Worm (Caenorhabditis elegans) whole organism, late embryonic: ENCODE measurements around the gene W02D7.4.

Source experiments
- C38D4.7 ChIP-seq: fragments of 200-800 bp; sonication (Bioruptor generic); optimal IDR thresholded peaks from 2 replicates; lab custom pipeline; 2018; ENCODE audit warnings: mild to moderate bottlenecking, missing genetic modification characterization, moderate library complexity, missing compliant biosample characterization
- T23F11.4 ChIP-seq: fragments of 200-800 bp; sonication (Bioruptor generic); optimal IDR thresholded peaks from 2 replicates; lab custom pipeline; 2018; ENCODE audit warnings: mild to moderate bottlenecking, missing genetic modification characterization, missing compliant biosample characterization
- Y22D7AL.16 ChIP-seq: sonication (generic microtip); optimal IDR thresholded peaks from 2 replicates; lab custom pipeline; 2016; ENCODE audit warnings: missing genetic modification characterization, missing compliant biosample characterization
- ceh-14 ChIP-seq: sonication (generic microtip); optimal IDR thresholded peaks from 2 replicates; lab custom pipeline; 2016; ENCODE audit warnings: missing genotype, missing genetic modification characterization, missing compliant biosample characterization
- ceh-19 ChIP-seq: fragments of 200-800 bp; sonication (Bioruptor generic); optimal IDR thresholded peaks from 2 replicates; lab custom pipeline; 2018; ENCODE audit warnings: mild to moderate bottlenecking, missing genetic modification characterization, missing compliant biosample characterization
- ceh-2 ChIP-seq: sonication (generic microtip); optimal IDR thresholded peaks from 2 replicates; lab custom pipeline; 2016; ENCODE audit warnings: missing genotype, missing genetic modification characterization, missing compliant biosample characterization
- ceh-22 ChIP-seq: sonication (generic microtip); optimal IDR thresholded peaks from 2 replicates; lab custom pipeline; 2017; ENCODE audit warnings: missing biosample characterization, missing genetic modification characterization
- ceh-24 ChIP-seq: sonication (generic microtip); optimal IDR thresholded peaks from 2 replicates; lab custom pipeline; 2016; ENCODE audit warnings: mild to moderate bottlenecking, missing genetic modification characterization, missing compliant biosample characterization
- ceh-30 ChIP-seq: fragments of 150-350 bp; optimal IDR thresholded peaks from 2 replicates; lab custom pipeline; 2014; ENCODE audit warnings: missing biosample characterization, missing genetic modification characterization
- ceh-31 ChIP-seq: sonication (generic microtip); optimal IDR thresholded peaks from 2 replicates; lab custom pipeline; 2016; ENCODE audit warnings: missing genetic modification characterization, missing compliant biosample characterization
- ceh-34 ChIP-seq: sonication (generic microtip); optimal IDR thresholded peaks from 2 replicates; lab custom pipeline; 2016; ENCODE audit warnings: mild to moderate bottlenecking, missing genetic modification characterization, missing compliant biosample characterization
- ceh-45 ChIP-seq: fragments of 200-800 bp; sonication (Bioruptor generic); IDR thresholded peaks from 2 replicates; pipeline ENCODE4 v1.3.6; 2022; ENCODE audit warnings: missing genetic modification reagents, missing genetic modification characterization, missing compliant biosample characterization
- ceh-6 ChIP-seq: fragments of 200-800 bp; sonication (Bioruptor generic); optimal IDR thresholded peaks from 2 replicates; lab custom pipeline; 2018; ENCODE audit warnings: mild to moderate bottlenecking, missing genetic modification characterization, missing compliant biosample characterization
- ceh-9 ChIP-seq: sonication (generic microtip); optimal IDR thresholded peaks from 2 replicates; lab custom pipeline; 2016; ENCODE audit warnings: mild to moderate bottlenecking, missing genetic modification characterization, inconsistent platforms, missing compliant biosample characterization
- che-1 ChIP-seq: sonication (generic microtip); optimal IDR thresholded peaks from 2 replicates; lab custom pipeline; 2016; ENCODE audit warnings: mild to moderate bottlenecking, missing genetic modification characterization, missing compliant biosample characterization
- dmd-4 ChIP-seq: sonication (generic microtip); optimal IDR thresholded peaks from 2 replicates; lab custom pipeline; 2016; ENCODE audit warnings: borderline replicate concordance, missing genetic modification characterization, missing compliant biosample characterization
- elt-2 ChIP-seq: sonication (generic microtip); optimal IDR thresholded peaks from 2 replicates; lab custom pipeline; 2016; ENCODE audit warnings: missing genetic modification reagents, missing genetic modification characterization, missing compliant biosample characterization
- ets-4 ChIP-seq: sonication (generic microtip); optimal IDR thresholded peaks from 2 replicates; lab custom pipeline; 2016; ENCODE audit warnings: missing genetic modification characterization, missing compliant biosample characterization
- eyg-1 ChIP-seq: sonication (generic microtip); optimal IDR thresholded peaks from 2 replicates; lab custom pipeline; 2016; ENCODE audit warnings: missing genotype, missing genetic modification characterization, missing compliant biosample characterization
- fax-1 ChIP-seq: sonication (generic microtip); optimal IDR thresholded peaks from 2 replicates; lab custom pipeline; 2016; ENCODE audit warnings: missing genotype, missing genetic modification characterization, missing compliant biosample characterization
- fkh-10 ChIP-seq: fragments of 150-350 bp; optimal IDR thresholded peaks from 2 replicates; lab custom pipeline; 2014; ENCODE audit warnings: missing biosample characterization, missing genetic modification reagents, missing genetic modification characterization
- fkh-6 ChIP-seq: sonication (generic microtip); optimal IDR thresholded peaks from 2 replicates; lab custom pipeline; 2016; ENCODE audit warnings: missing genetic modification characterization, missing compliant biosample characterization
- hlh-13 ChIP-seq: fragments of 200-800 bp; sonication (Bioruptor generic); optimal IDR thresholded peaks from 2 replicates; lab custom pipeline; 2018; ENCODE audit warnings: mild to moderate bottlenecking, missing genetic modification characterization, missing compliant biosample characterization
- hlh-15 ChIP-seq: sonication (generic microtip); optimal IDR thresholded peaks from 2 replicates; lab custom pipeline; 2016; ENCODE audit warnings: missing genetic modification characterization, missing compliant biosample characterization
- hlh-6 ChIP-seq: sonication (generic microtip); optimal IDR thresholded peaks from 2 replicates; lab custom pipeline; 2016; ENCODE audit warnings: missing genotype, missing genetic modification characterization, missing compliant biosample characterization
- hlh-8 ChIP-seq: sonication (generic microtip); optimal IDR thresholded peaks from 2 replicates; lab custom pipeline; 2016; ENCODE audit warnings: missing genotype, missing genetic modification characterization, missing compliant biosample characterization
- lim-6 ChIP-seq: sonication (generic microtip); optimal IDR thresholded peaks from 2 replicates; lab custom pipeline; 2016; ENCODE audit warnings: missing genetic modification characterization, missing compliant biosample characterization
- lin-11 ChIP-seq: fragments of 200-800 bp; sonication (Bioruptor generic); optimal IDR thresholded peaks from 2 replicates; lab custom pipeline; 2018; ENCODE audit warnings: mild to moderate bottlenecking, missing genetic modification characterization, missing compliant biosample characterization
- mec-3 ChIP-seq: sonication (generic microtip); optimal IDR thresholded peaks from 2 replicates; lab custom pipeline; 2016; ENCODE audit warnings: borderline replicate concordance, missing genetic modification characterization, missing compliant biosample characterization
- npax-4 ChIP-seq: sonication (generic microtip); optimal IDR thresholded peaks from 2 replicates; lab custom pipeline; 2016; ENCODE audit warnings: missing genetic modification characterization, missing compliant biosample characterization
- pag-3 ChIP-seq: sonication (generic microtip); optimal IDR thresholded peaks from 2 replicates; lab custom pipeline; 2016; ENCODE audit warnings: missing compliant biosample characterization, missing genetic modification characterization, borderline replicate concordance
- pat-9 ChIP-seq: fragments of 200-800 bp; sonication (Bioruptor generic); optimal IDR thresholded peaks from 2 replicates; lab custom pipeline; 2018; ENCODE audit warnings: mild to moderate bottlenecking, missing genetic modification characterization, moderate library complexity, missing compliant biosample characterization
- pax-1 ChIP-seq: fragments of 150-350 bp; optimal IDR thresholded peaks from 2 replicates; lab custom pipeline; 2014; ENCODE audit warnings: missing biosample characterization, missing genetic modification characterization
- pha-4 ChIP-seq: fragments of 150-350 bp; optimal IDR thresholded peaks from 2 replicates; lab custom pipeline; 2018; ENCODE audit warnings: missing biosample characterization, missing genetic modification reagents, missing genetic modification characterization
- pqm-1 ChIP-seq: sonication (generic microtip); optimal IDR thresholded peaks from 2 replicates; lab custom pipeline; 2016; ENCODE audit warnings: missing genetic modification characterization, missing compliant biosample characterization
- pros-1 ChIP-seq: fragments of 150-350 bp; optimal IDR thresholded peaks from 2 replicates; lab custom pipeline; 2014; ENCODE audit warnings: missing biosample characterization, missing genetic modification reagents, missing genetic modification characterization
- sdc-2 ChIP-seq: sonication (generic microtip); optimal IDR thresholded peaks from 2 replicates; lab custom pipeline; 2016; ENCODE audit warnings: missing genotype, missing genetic modification characterization, missing compliant biosample characterization
- sox-2 ChIP-seq: fragments of 200-800 bp; sonication (Bioruptor generic); IDR thresholded peaks from 2 replicates; pipeline ENCODE4 v1.3.6; 2022; ENCODE audit warnings: missing genetic modification reagents, missing genetic modification characterization, missing compliant biosample characterization
- sox-4 ChIP-seq: sonication (generic microtip); optimal IDR thresholded peaks from 2 replicates; lab custom pipeline; 2017; ENCODE audit warnings: mild to moderate bottlenecking, missing genetic modification characterization, inconsistent platforms, missing compliant biosample characterization
- tbx-7 ChIP-seq: sonication (generic microtip); optimal IDR thresholded peaks from 2 replicates; lab custom pipeline; 2016; ENCODE audit warnings: missing genotype, missing genetic modification characterization, missing compliant biosample characterization
- unc-3 ChIP-seq, 2 experiments: fragments of 200-800 bp in 1 of 2; sonication (Bioruptor generic) in 1 of 2; sonication (generic microtip) in 1 of 2; conservative IDR thresholded peaks in 1 of 2; optimal IDR thresholded peaks in 1 of 2; 2 replicates each; pipeline versions ENCODE4 v1.3.6 to Lab custom; 2016 to 2022; ENCODE audit warnings: missing compliant biosample characterization in 2 of 2, missing genetic modification characterization in 2 of 2, missing genetic modification reagents in 1 of 2
- unc-42 ChIP-seq: sonication (generic microtip); optimal IDR thresholded peaks from 2 replicates; lab custom pipeline; 2016; ENCODE audit warnings: missing genotype, missing genetic modification characterization, missing compliant biosample characterization
- zip-5 ChIP-seq: sonication (generic microtip); optimal IDR thresholded peaks from 2 replicates; lab custom pipeline; 2016; ENCODE audit warnings: missing genetic modification characterization, missing compliant biosample characterization
- ztf-16 ChIP-seq: sonication (generic microtip); optimal IDR thresholded peaks from 2 replicates; lab custom pipeline; 2017; ENCODE audit warnings: missing genetic modification characterization, missing compliant biosample characterization

The W02D7.4 gene

DNA sequence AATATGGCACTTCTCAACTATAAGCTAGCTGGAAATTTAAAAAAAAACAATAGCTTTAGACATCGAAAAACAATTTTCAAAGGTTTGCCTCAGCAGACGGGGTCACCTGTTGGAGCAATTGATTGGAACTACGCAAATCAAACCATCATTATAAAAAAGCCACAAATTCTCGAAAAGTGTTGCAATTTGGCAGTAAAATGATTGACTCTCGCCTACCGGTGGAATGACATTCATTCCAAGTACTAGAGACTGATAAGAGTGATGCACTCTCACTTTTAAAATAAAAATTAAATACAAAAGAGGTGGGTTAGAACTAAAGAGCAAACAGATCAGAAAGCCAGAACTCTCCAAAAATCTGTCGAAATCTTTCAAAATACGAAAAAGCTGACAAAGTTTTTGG, 11.9 kb downstream of the W02D7.4 start:
- TF ChIP-seq ceh-9 (tag; lab: Kevin White, UChicago) (no peak), pag-3 (no peak), tbx-7 (no peak), pha-4 (tag; lab: Kevin White, UChicago) (no peak), ztf-16 (tag; lab: Kevin White, UChicago) (no peak), unc-42 (tag; lab: Kevin White, UChicago) (no peak), pqm-1 (tag; lab: Kevin White, UChicago) (no peak)

DNA sequence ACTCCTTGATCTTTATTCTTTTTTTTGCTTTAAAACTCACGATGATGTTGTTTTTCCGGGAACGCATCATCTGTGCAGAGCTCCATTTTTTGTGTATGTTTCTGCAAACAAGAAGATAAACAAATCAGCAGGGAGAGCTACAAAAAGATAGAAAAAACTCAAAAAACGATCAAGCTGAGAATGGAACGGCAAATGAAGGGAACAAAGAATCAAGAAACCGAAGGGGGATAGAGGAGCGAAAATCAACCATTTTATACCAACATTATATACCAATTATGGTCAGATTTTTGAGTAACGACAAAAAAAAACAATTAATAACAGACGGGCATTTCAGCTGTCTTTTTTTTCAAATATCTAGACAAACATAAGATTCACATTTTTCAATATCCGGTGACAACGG, 12.6 kb downstream of the W02D7.4 start, which contains the start of gene slc-17.5:
Gene slc-17.5, minus strand, starts transcription at position 101 of the 400 bp plus-strand sequence.
- TF ChIP-seq npax-4 (tag; lab: Kevin White, UChicago) (no peak), pqm-1 (tag; lab: Kevin White, UChicago) (no peak), C38D4.7 (GFP tag; lab: Kevin White, UChicago) (no peak), hlh-8 (tag; lab: Kevin White, UChicago) (no peak), ceh-24 (tag; lab: Kevin White, UChicago) (no peak), hlh-6 (no peak), fax-1 (tag; lab: Kevin White, UChicago) (no peak), unc-3 (GFP tag; conservative IDR thresholded peaks at IDR 0.05; lab: Robert Waterston, UW) (no peak), unc-3 (tag; optimal IDR thresholded peaks at IDR 0.05; lab: Kevin White, UChicago) (no peak)

DNA sequence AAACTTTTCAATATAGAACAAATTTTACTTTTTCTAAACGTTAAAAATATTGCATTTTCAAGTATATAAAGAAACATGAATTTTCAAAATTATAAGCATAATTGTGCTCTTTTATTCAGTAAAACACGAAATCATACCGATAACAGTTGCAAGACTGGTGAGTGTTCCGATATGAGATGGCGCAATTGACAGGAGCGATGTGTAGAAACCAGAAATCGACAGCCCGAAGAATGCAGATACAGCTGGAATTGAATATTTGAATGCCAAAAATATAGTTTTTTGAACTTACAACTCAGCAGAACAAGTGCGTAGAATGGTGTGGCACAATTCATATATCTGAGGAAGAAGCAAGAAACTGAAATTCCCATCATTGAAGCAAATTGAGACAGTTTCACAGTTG, 14.5 kb downstream of the W02D7.4 start:
- no peak for TF ChIP-seq pros-1
- no peak for TF ChIP-seq fax-1 (tag; lab: Kevin White, UChicago)
- TF ChIP-seq hlh-6, result no peak
- TF ChIP-seq lim-6 (tag; lab: Kevin White, UChicago), result no peak
- no peak for TF ChIP-seq ceh-6

DNA sequence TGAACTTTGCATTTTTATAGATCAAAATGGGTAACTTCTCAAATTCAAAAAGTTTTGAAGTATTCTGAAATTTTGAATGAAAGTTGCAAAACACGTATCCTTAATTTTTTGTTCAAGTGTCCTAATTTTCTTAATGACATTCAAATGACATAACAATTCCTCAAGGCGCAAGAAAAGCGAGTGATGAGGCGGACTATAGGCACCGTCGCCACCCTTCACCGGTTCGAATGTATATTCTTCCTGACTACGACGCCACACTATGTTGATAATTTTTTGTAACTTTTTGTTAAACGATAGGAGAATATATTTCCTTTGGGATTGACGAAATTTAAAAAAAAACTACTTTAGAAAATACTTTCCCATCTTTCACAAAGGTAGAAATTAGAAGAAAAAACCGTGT, 15.8 kb downstream of the W02D7.4 start:
- TF ChIP-seq hlh-13 (no peak), ceh-19 (GFP tag; lab: Kevin White, UChicago) (no peak), fkh-10 (GFP tag; lab: Kevin White, UChicago) (no peak), zip-5 (no peak), ets-4 (tag; lab: Kevin White, UChicago) (no peak), eyg-1 (tag; lab: Kevin White, UChicago) (no peak), sox-4 (no peak), ceh-14 (no peak), che-1 (tag; lab: Kevin White, UChicago) (no peak), Y22D7AL.16 (tag; lab: Kevin White, UChicago) (no peak), elt-2 (no peak), pat-9 (tag; lab: Kevin White, UChicago) (no peak), ceh-30 (no peak), T23F11.4 (GFP tag; lab: Kevin White, UChicago) (no peak), ceh-34 (tag; lab: Kevin White, UChicago) (no peak), ceh-9 (tag; lab: Kevin White, UChicago) (no peak), pax-1 (tag; lab: Kevin White, UChicago) (no peak), sdc-2 (no peak), dmd-4 (no peak), npax-4 (tag; lab: Kevin White, UChicago) (no peak)
- TF ChIP-seq, all 69 proteins: peak for 0

DNA sequence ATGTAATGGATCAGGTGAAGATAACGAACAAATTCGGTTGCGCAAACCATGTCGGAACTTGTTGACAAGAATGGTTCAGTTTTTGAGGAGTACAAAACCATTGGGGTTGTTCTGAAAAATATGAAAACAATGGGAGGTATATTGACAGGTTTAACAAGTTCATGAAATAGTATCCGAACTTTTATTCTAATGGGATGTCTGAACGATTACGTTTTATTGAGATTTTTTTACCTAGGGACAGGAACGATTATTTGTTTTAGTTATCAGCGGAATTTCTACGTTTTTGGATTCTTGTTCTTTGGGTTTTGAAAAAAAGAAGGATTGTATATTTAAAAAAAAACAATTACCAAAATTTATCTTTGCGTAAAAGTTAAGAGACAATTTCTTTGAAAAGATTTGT, 16.6 kb downstream of the W02D7.4 start, which contains the start of gene str-135:
Gene str-135, minus strand, starts transcription at position 101 of the 400 bp plus-strand sequence.
- no peak for TF ChIP-seq sox-2 (GFP tag; lab: Robert Waterston, UW)
- no peak for TF ChIP-seq fkh-6 (tag; lab: Kevin White, UChicago)
- TF ChIP-seq hlh-13, result no peak
- TF ChIP-seq ceh-2 (tag; lab: Kevin White, UChicago), result no peak
- TF ChIP-seq hlh-15 (tag; lab: Kevin White, UChicago), result no peak
- TF ChIP-seq ceh-45, result no peak
- TF ChIP-seq dmd-4, result no peak
- TF ChIP-seq ceh-22 (tag; lab: Kevin White, UChicago), result no peak
- no peak for TF ChIP-seq ets-4 (tag; lab: Kevin White, UChicago)
- TF ChIP-seq mec-3 (tag; lab: Kevin White, UChicago), result no peak
- no peak for TF ChIP-seq ceh-24 (tag; lab: Kevin White, UChicago)
- no peak for TF ChIP-seq lin-11
- TF ChIP-seq ceh-31 (tag; lab: Kevin White, UChicago), result no peak
